Worm (Caenorhabditis elegans): ENCODE results near the gene cpsf-3.
A peak's percentile ranks its signal among the peaks of the same experiment; 100 is the strongest.

cpsf-3 gene

DNA sequence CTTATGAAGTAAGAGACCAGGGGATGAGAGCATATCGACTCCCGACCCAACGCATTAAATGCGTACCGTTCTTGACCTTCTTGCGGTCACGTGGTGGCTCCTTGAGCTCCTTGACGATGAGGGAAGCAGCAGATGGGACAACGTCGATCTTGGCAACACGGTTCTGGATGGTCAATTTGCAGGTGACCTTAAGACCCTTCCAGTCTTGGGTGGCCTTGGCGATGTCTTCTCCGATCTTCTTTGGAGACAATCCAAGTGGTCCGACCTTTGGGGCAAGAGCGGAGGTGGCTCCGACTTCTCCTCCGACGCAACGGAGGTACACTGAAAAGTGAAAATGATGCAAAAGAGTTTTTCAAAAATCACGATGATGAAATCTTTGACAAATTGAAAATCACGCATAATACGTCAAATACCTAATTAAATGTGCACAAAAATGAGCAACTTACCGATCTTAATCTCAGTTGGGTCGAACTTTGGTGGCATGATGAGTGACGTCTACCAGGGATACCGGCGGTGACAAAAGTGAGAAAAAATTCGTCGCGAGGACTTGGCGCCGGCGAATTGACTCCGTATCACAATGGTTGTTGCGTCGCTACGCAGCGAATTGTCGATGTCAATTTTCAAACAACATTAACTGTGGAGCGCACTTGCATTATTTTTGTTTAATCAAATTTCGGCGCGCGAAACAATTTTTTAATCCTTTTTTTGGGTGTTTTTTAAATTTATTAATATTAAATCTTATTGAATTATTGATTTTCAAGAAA, 42.4 kb downstream of the cpsf-3 start, which contains the start of gene rpl-12 (continued):
- peak; percentile 86 for TF ChIP-seq madf-8 (GFP tag; conservative IDR thresholded peaks at IDR 0.05)
- peak; percentile 92 for TF ChIP-seq efl-1 (GFP tag; optimal IDR thresholded peaks at IDR 0.05)
- peak; percentile 90 for TF ChIP-seq snpc-3.4 (tag; optimal IDR thresholded peaks at IDR 0.05)
- peak; percentile 66 for TF ChIP-seq F52B5.7 (tag; optimal IDR thresholded peaks at IDR 0.05)
- peak; percentile 90 for TF ChIP-seq dpl-1 (GFP tag; optimal IDR thresholded peaks at IDR 0.05)
- TF ChIP-seq mxl-1 (tag; optimal IDR thresholded peaks at IDR 0.05), result no peak
- peak; percentile 20 for TF ChIP-seq let-526 (GFP tag; IDR thresholded peaks at IDR 0.05)
- TF ChIP-seq F55B11.4 (tag; optimal IDR thresholded peaks at IDR 0.05; ENCODE audit: borderline replicate concordance, insufficient read depth), result no peak
- peak; percentile 87 for TF ChIP-seq hsf-1 (GFP tag; IDR thresholded peaks at IDR 0.05)
- TF ChIP-seq Y53F4B.3 (GFP tag; IDR thresholded peaks at IDR 0.05), result 0 out of 2 replicates have a peak, but pooled peaks have one; percentile 23
- TF ChIP-seq mel-28 (tag; optimal IDR thresholded peaks at IDR 0.05; ENCODE audit: borderline replicate concordance), result peak; percentile 83
- TF ChIP-seq ceh-40 (GFP tag; IDR thresholded peaks at IDR 0.05), result no peak
- TF ChIP-seq T26A5.8 (tag; optimal IDR thresholded peaks at IDR 0.05), result no peak
- peak; percentile 59 for TF ChIP-seq ceh-79 (tag; optimal IDR thresholded peaks at IDR 0.05)
- no peak for TF ChIP-seq aptf-3 (GFP tag; IDR thresholded peaks at IDR 0.05)
- peak; percentile 100 for TF ChIP-seq mcd-1 (GFP tag; IDR thresholded peaks at IDR 0.05)
- TF ChIP-seq F57C9.4 (tag; optimal IDR thresholded peaks at IDR 0.05), result peak; percentile 10
- no peak for TF ChIP-seq ccch-3 (GFP tag; optimal IDR thresholded peaks at IDR 0.05)
- TF ChIP-seq nhr-90 (tag; optimal IDR thresholded peaks at IDR 0.05), result peak; percentile 62
- TF ChIP-seq ztf-3 (GFP tag; optimal IDR thresholded peaks at IDR 0.05), result peak; percentile 60
- TF ChIP-seq F10E7.11 (tag; optimal IDR thresholded peaks at IDR 0.05), result peak; percentile 71
- peak; percentile 87 for TF ChIP-seq hmg-20 (GFP tag; IDR thresholded peaks at IDR 0.05)
- TF ChIP-seq pha-4 (tag; optimal IDR thresholded peaks at IDR 0.05), result peak; percentile 94
- no peak for TF ChIP-seq bed-1 (GFP tag; IDR thresholded peaks at IDR 0.05)
- TF ChIP-seq die-1 (tag; optimal IDR thresholded peaks at IDR 0.05), result peak; percentile 56
- peak; percentile 99 for TF ChIP-seq Y53G8AR.9 (GFP tag; conservative IDR thresholded peaks at IDR 0.05)
- peak; percentile 80; the same call in 1 of the 2 replicates for TF ChIP-seq ztf-28 (GFP tag; IDR thresholded peaks at IDR 0.05)
- TF ChIP-seq atf-7 (tag; optimal IDR thresholded peaks at IDR 0.05), result peak; percentile 92
- peak; percentile 97 for TF ChIP-seq K12H6.12 (tag; optimal IDR thresholded peaks at IDR 0.05)
- peak; percentile 91 for TF ChIP-seq attf-6 (GFP tag; IDR thresholded peaks at IDR 0.05)
- TF ChIP-seq attf-3 (GFP tag; conservative IDR thresholded peaks at IDR 0.05), result peak; percentile 86
- peak; percentile 27 to 51 for TF ChIP-seq rec-8 (tag; optimal IDR thresholded peaks at IDR 0.05)
- peak; percentile 97 for TF ChIP-seq C17E4.6 (GFP tag; IDR thresholded peaks at IDR 0.05)
- TF ChIP-seq attf-5 (GFP tag; optimal IDR thresholded peaks at IDR 0.05), result peak; percentile 100
- peak; percentile 8 for TF ChIP-seq sptf-2 (GFP tag; optimal IDR thresholded peaks at IDR 0.05)
- TF ChIP-seq dox-1 (GFP tag; IDR thresholded peaks at IDR 0.05), result peak; percentile 99
- TF ChIP-seq unc-130 (GFP tag; optimal IDR thresholded peaks at IDR 0.05), result peak; percentile 94
- TF ChIP-seq ekl-4 (GFP tag; IDR thresholded peaks at IDR 0.05), result peak; percentile 98
- TF ChIP-seq snpc-1.3 (tag; optimal IDR thresholded peaks at IDR 0.05; ENCODE audit: insufficient read depth), result peak; percentile 93
- peak; percentile 88 for TF ChIP-seq unc-62 (GFP tag; optimal IDR thresholded peaks at IDR 0.05)
- TF ChIP-seq ets-4 (GFP tag; optimal IDR thresholded peaks at IDR 0.05), result peak; percentile 28
- TF ChIP-seq somi-1 (GFP tag; optimal IDR thresholded peaks at IDR 0.05), result peak; percentile 94
- TF ChIP-seq mes-4 (tag; optimal IDR thresholded peaks at IDR 0.05), result no peak
- peak; percentile 78 for TF ChIP-seq ztf-22 (GFP tag; optimal IDR thresholded peaks at IDR 0.05)
- peak; percentile 100 for TF ChIP-seq lin-54 (GFP tag; optimal IDR thresholded peaks at IDR 0.05)
- peak; percentile 95 for TF ChIP-seq B0336.3 (GFP tag; IDR thresholded peaks at IDR 0.05)
- TF ChIP-seq cebp-2 (GFP tag; IDR thresholded peaks at IDR 0.05), result peak; percentile 98
- TF ChIP-seq F33H1.4 (GFP tag; IDR thresholded peaks at IDR 0.05), result peak; percentile 91
